Fruit fly (Drosophila melanogaster) whole organism, embryonic: ENCODE results near the gene CG13601.

Source experiments
- ATbp ChIP-seq: fragments of 200-800 bp; sonication (Bioruptor generic); optimal IDR thresholded peaks from 2 replicates; lab custom pipeline; 2017; ENCODE audit warnings: missing biosample characterization, mild to moderate bottlenecking, missing genetic modification characterization, missing genetic modification reagents
- Atf3 ChIP-seq: fragments of 200-800 bp; sonication (Bioruptor generic); optimal IDR thresholded peaks from 3 replicates; lab custom pipeline; 2016; ENCODE audit warnings: missing biosample characterization, missing genetic modification characterization
- CG10267 ChIP-seq: fragments of 200-800 bp; sonication (Bioruptor generic); optimal IDR thresholded peaks from 2 replicates; lab custom pipeline; 2018; ENCODE audit warnings: missing biosample characterization, mild to moderate bottlenecking, missing genetic modification characterization, moderate library complexity
- CG10366 ChIP-seq: fragments of 200-800 bp; sonication (Bioruptor generic); IDR thresholded peaks from 2 replicates; pipeline ENCODE4 v1.3.6; 2022; ENCODE audit warnings: missing biosample characterization, missing genetic modification characterization
- CG11456 ChIP-seq: fragments of 200-800 bp; sonication (Bioruptor generic); IDR thresholded peaks from 3 replicates; pipeline ENCODE4 v1.3.6; 2022; ENCODE audit warnings: missing biosample characterization, missing genetic modification characterization
- CG11696 ChIP-seq: fragments of 200-800 bp; sonication (Bioruptor generic); IDR thresholded peaks from 2 replicates; pipeline ENCODE4 v1.3.6; 2022; ENCODE audit warnings: missing biosample characterization, missing genetic modification characterization
- CG13775 ChIP-seq: fragments of 200-800 bp; sonication (Bioruptor generic); optimal IDR thresholded peaks from 3 replicates; lab custom pipeline; 2017; ENCODE audit warnings: missing biosample characterization, mild to moderate bottlenecking, missing genetic modification characterization
- CG14667 ChIP-seq: fragments of 200-800 bp; sonication (Bioruptor generic); IDR thresholded peaks from 2 replicates; pipeline ENCODE4 v1.3.6; 2022; ENCODE audit warnings: missing biosample characterization, missing genetic modification characterization
- CG15073 ChIP-seq: fragments of 200-800 bp; sonication (Bioruptor generic); optimal IDR thresholded peaks from 2 replicates; lab custom pipeline; 2016; ENCODE audit warnings: missing biosample characterization, missing genetic modification characterization
- CG16863 ChIP-seq: fragments of 200-800 bp; sonication (Bioruptor generic); optimal IDR thresholded peaks from 3 replicates; lab custom pipeline; 2016; ENCODE audit warnings: missing biosample characterization, missing genetic modification characterization
- CG17186 ChIP-seq: fragments of 200-800 bp; sonication (Bioruptor generic); optimal IDR thresholded peaks from 3 replicates; lab custom pipeline; 2017; ENCODE audit warnings: missing biosample characterization, missing genetic modification reagents, missing genetic modification characterization
- CG17829 ChIP-seq: fragments of 200-800 bp; optimal IDR thresholded peaks from 2 replicates; lab custom pipeline; 2019; ENCODE audit warnings: missing biosample characterization, mild to moderate bottlenecking, missing genetic modification characterization, moderate library complexity
- CG18619 ChIP-seq: fragments of 200-800 bp; sonication (Bioruptor generic); optimal IDR thresholded peaks from 3 replicates; lab custom pipeline; 2017; ENCODE audit warnings: missing biosample characterization, mild to moderate bottlenecking, missing genetic modification characterization
- CG18764 ChIP-seq: fragments of 200-800 bp; sonication (Bioruptor generic); optimal IDR thresholded peaks from 3 replicates; lab custom pipeline; 2016; ENCODE audit warnings: missing biosample characterization, missing genetic modification characterization
- CG2712 ChIP-seq: fragments of 200-800 bp; optimal IDR thresholded peaks from 3 replicates; lab custom pipeline; 2019; ENCODE audit warnings: missing biosample characterization, mild to moderate bottlenecking, missing genetic modification characterization, moderate library complexity
- CG2889 ChIP-seq: fragments of 200-800 bp; sonication (Bioruptor generic); IDR thresholded peaks from 3 replicates; pipeline ENCODE4 v1.3.6; 2022; ENCODE audit warnings: missing biosample characterization, missing genetic modification characterization
- CG43689 ChIP-seq: fragments of 200-800 bp; sonication (Bioruptor generic); IDR thresholded peaks from 2 replicates; pipeline ENCODE4 v1.3.6; 2022; ENCODE audit warnings: missing biosample characterization, missing genetic modification characterization
- CG5180 ChIP-seq: fragments of 200-800 bp; sonication (Bioruptor generic); optimal IDR thresholded peaks from 3 replicates; lab custom pipeline; 2017; ENCODE audit warnings: missing biosample characterization, missing genetic modification characterization, mild to moderate bottlenecking, moderate library complexity, missing genetic modification reagents
- CG9215 ChIP-seq: fragments of 200-800 bp; sonication (Bioruptor generic); IDR thresholded peaks from 2 replicates; pipeline ENCODE4 v1.3.6; 2022; ENCODE audit warnings: missing biosample characterization, missing genetic modification characterization
- CG9797 ChIP-seq: fragments of 200-800 bp; sonication (Bioruptor generic); optimal IDR thresholded peaks from 3 replicates; lab custom pipeline; 2018; ENCODE audit warnings: missing biosample characterization, mild to moderate bottlenecking, missing genetic modification characterization
- CrebB ChIP-seq: fragments of 200-800 bp; sonication (Bioruptor generic); optimal IDR thresholded peaks from 3 replicates; lab custom pipeline; 2018; ENCODE audit warnings: missing biosample characterization, mild to moderate bottlenecking, missing genetic modification characterization
- D19B ChIP-seq: fragments of 200-800 bp; sonication (Bioruptor generic); optimal IDR thresholded peaks from 2 replicates; lab custom pipeline; 2017; ENCODE audit warnings: missing biosample characterization, mild to moderate bottlenecking, missing genetic modification characterization
- Dek ChIP-seq: fragments of 200-800 bp; sonication (Bioruptor generic); optimal IDR thresholded peaks from 3 replicates; lab custom pipeline; 2019; ENCODE audit warnings: missing biosample characterization, mild to moderate bottlenecking, missing genetic modification characterization, moderate library complexity
- Doc3 ChIP-seq: fragments of 200-800 bp; sonication (Bioruptor generic); IDR thresholded peaks from 3 replicates; pipeline ENCODE4 v1.3.6; 2022; ENCODE audit warnings: missing biosample characterization, missing genetic modification characterization; ENCODE audit not compliant: partially characterized antibody
- Elba2 ChIP-seq: fragments of 200-800 bp; sonication (Bioruptor generic); optimal IDR thresholded peaks from 3 replicates; lab custom pipeline; 2016; ENCODE audit warnings: missing biosample characterization, missing genetic modification characterization
- Fer2 ChIP-seq: fragments of 200-800 bp; sonication (Bioruptor generic); optimal IDR thresholded peaks from 2 replicates; lab custom pipeline; 2018; ENCODE audit warnings: missing biosample characterization, mild to moderate bottlenecking, missing genetic modification characterization, moderate library complexity
- Hand ChIP-seq: fragments of 200-800 bp; sonication (Bioruptor generic); optimal IDR thresholded peaks from 2 replicates; lab custom pipeline; 2017; ENCODE audit warnings: mild to moderate bottlenecking, missing biosample characterization, missing genetic modification reagents, missing genetic modification characterization
- Hr3 ChIP-seq: fragments of 200-800 bp; sonication (Bioruptor generic); optimal IDR thresholded peaks from 3 replicates; lab custom pipeline; 2016; ENCODE audit warnings: missing biosample characterization, missing genetic modification characterization
- MESR4 ChIP-seq: fragments of 200-800 bp; sonication (Bioruptor generic); optimal IDR thresholded peaks from 2 replicates; lab custom pipeline; 2018; ENCODE audit warnings: missing biosample characterization, mild to moderate bottlenecking, missing genetic modification characterization, moderate library complexity
- Nf-YC ChIP-seq: fragments of 200-800 bp; optimal IDR thresholded peaks from 3 replicates; lab custom pipeline; 2019; ENCODE audit warnings: missing biosample characterization, mild to moderate bottlenecking, missing genetic modification characterization, moderate library complexity
- Ptx1 ChIP-seq: fragments of 200-800 bp; sonication (Bioruptor generic); IDR thresholded peaks from 2 replicates; pipeline ENCODE4 v1.3.6; 2022; ENCODE audit warnings: missing biosample characterization, missing genetic modification characterization
- Rfx ChIP-seq: fragments of 200-800 bp; sonication (Bioruptor generic); IDR thresholded peaks from 2 replicates; pipeline ENCODE4 v1.3.6; 2022; ENCODE audit warnings: missing biosample characterization, missing genetic modification characterization
- Side ChIP-seq: fragments of 200-800 bp; sonication (Bioruptor generic); optimal IDR thresholded peaks from 2 replicates; lab custom pipeline; 2016; ENCODE audit warnings: missing biosample characterization, missing genetic modification characterization
- Sox102F ChIP-seq: fragments of 200-800 bp; sonication (Bioruptor generic); optimal IDR thresholded peaks from 2 replicates; lab custom pipeline; 2018; ENCODE audit warnings: missing biosample characterization, mild to moderate bottlenecking, missing genetic modification characterization, moderate library complexity
- Ssrp ChIP-seq: fragments of 200-800 bp; sonication (Bioruptor generic); optimal IDR thresholded peaks from 2 replicates; lab custom pipeline; 2018; ENCODE audit warnings: missing biosample characterization, mild to moderate bottlenecking, missing genetic modification characterization, moderate library complexity
- Tbp ChIP-seq: fragments of >200 bp; optimal IDR thresholded peaks from 2 replicates; lab custom pipeline; 2018; ENCODE audit warnings: missing biosample characterization, missing genetic modification characterization
- ase ChIP-seq: fragments of 200-800 bp; sonication (Bioruptor generic); IDR thresholded peaks from 3 replicates; pipeline ENCODE4 v1.3.6; 2022; ENCODE audit warnings: missing biosample characterization, missing genetic modification characterization
- croc ChIP-seq: fragments of 200-800 bp; sonication (Bioruptor generic); conservative IDR thresholded peaks from 3 replicates; pipeline ENCODE4 v1.3.6; 2022; ENCODE audit warnings: missing biosample characterization, missing genetic modification characterization
- danr ChIP-seq: fragments of 200-800 bp; sonication (Bioruptor generic); IDR thresholded peaks from 2 replicates; pipeline ENCODE4 v1.3.6; 2022; ENCODE audit warnings: missing biosample characterization, missing genetic modification characterization
- esg ChIP-seq: fragments of 200-800 bp; sonication (Bioruptor generic); conservative IDR thresholded peaks from 2 replicates; pipeline ENCODE4 v1.3.6; 2022; ENCODE audit warnings: missing biosample characterization, missing genetic modification characterization
- h ChIP-seq: fragments of >200 bp; optimal IDR thresholded peaks from 2 replicates; lab custom pipeline; 2017
- kah ChIP-seq: fragments of 200-800 bp; sonication (Bioruptor generic); optimal IDR thresholded peaks from 2 replicates; lab custom pipeline; 2018; ENCODE audit warnings: missing biosample characterization, mild to moderate bottlenecking, missing genetic modification characterization
- maf-S ChIP-seq: fragments of 200-800 bp; sonication (Bioruptor generic); optimal IDR thresholded peaks from 2 replicates; lab custom pipeline; 2016; ENCODE audit warnings: missing biosample characterization, missing genetic modification characterization
- mam ChIP-seq: fragments of 200-800 bp; sonication (Bioruptor generic); optimal IDR thresholded peaks from 3 replicates; lab custom pipeline; 2016; ENCODE audit warnings: missing biosample characterization, missing genetic modification characterization
- sd ChIP-seq: fragments of 200-800 bp; sonication (Bioruptor generic); optimal IDR thresholded peaks from 3 replicates; lab custom pipeline; 2018; ENCODE audit warnings: missing biosample characterization, mild to moderate bottlenecking, missing genetic modification characterization, moderate library complexity
- slp2 ChIP-seq: fragments of 200-800 bp; sonication (Bioruptor generic); optimal IDR thresholded peaks from 2 replicates; lab custom pipeline; 2016; ENCODE audit warnings: missing biosample characterization, missing genetic modification characterization
- tap ChIP-seq: fragments of 200-800 bp; optimal IDR thresholded peaks from 3 replicates; lab custom pipeline; 2019; ENCODE audit warnings: missing biosample characterization, mild to moderate bottlenecking, missing genetic modification characterization, moderate library complexity
- tin ChIP-seq: fragments of 200-800 bp; sonication (Bioruptor generic); optimal IDR thresholded peaks from 3 replicates; lab custom pipeline; 2016; ENCODE audit warnings: missing biosample characterization, missing genetic modification characterization
- ttk ChIP-seq: fragments of 200-800 bp; sonication (Bioruptor generic); IDR thresholded peaks from 2 replicates; pipeline ENCODE4 v2.1.2; 2022; ENCODE audit warnings: missing biosample characterization, missing genetic modification characterization
- twi ChIP-seq: fragments of 200-800 bp; optimal IDR thresholded peaks from 2 replicates; lab custom pipeline; 2019; ENCODE audit warnings: missing biosample characterization, mild to moderate bottlenecking, missing genetic modification characterization, moderate library complexity
- unpg ChIP-seq: fragments of 200-800 bp; sonication (Bioruptor generic); optimal IDR thresholded peaks from 3 replicates; lab custom pipeline; 2018; ENCODE audit warnings: missing biosample characterization, mild to moderate bottlenecking, missing genetic modification characterization, moderate library complexity
- wek ChIP-seq: fragments of 200-800 bp; sonication (Bioruptor generic); optimal IDR thresholded peaks from 3 replicates; lab custom pipeline; 2018; ENCODE audit warnings: missing biosample characterization, mild to moderate bottlenecking, missing genetic modification characterization, moderate library complexity

CG13601 gene

dm6 chr3R:23969449-23969848 lies 42.0 kb upstream of the CG13601 start (continued):
- TF ChIP-seq tin (peak; percentile 13), Hand (GFP tag; lab: Kevin White, UChicago) (no peak), CG43689 (GFP tag; lab: Robert Waterston, UW) (no peak), CG18619 (GFP tag; lab: Kevin White, UChicago) (peak; percentile 31), CG17186 (no peak), h (lab: Kevin White, UChicago) (no peak), CG2712 (tag; lab: Kevin White, UChicago) (peak; percentile 62), Side (no peak), Nf-YC (tag; lab: Kevin White, UChicago) (peak; percentile 62), CG9797 (no peak), CG10267 (peak; percentile 21), Ssrp (peak; percentile 51), D19B (no peak), CG2889 (GFP tag; lab: Robert Waterston, UW) (0 out of 3 replicates have a peak, but pooled peaks have one; percentile 51), Rfx (GFP tag; lab: Robert Waterston, UW) (peak; percentile 48), CG17829 (tag; lab: Kevin White, UChicago) (peak; percentile 52), ATbp (GFP tag; lab: Kevin White, UChicago) (peak; percentile 56), Sox102F (GFP tag; lab: Kevin White, UChicago) (peak; percentile 69), CrebB (no peak), CG11456 (GFP tag; lab: Robert Waterston, UW) (0 out of 3 replicates have a peak, but pooled peaks have one; percentile 34), croc (GFP tag; lab: Robert Waterston, UW) (no peak; the same call in 2 of the 3 replicates), Doc3 (GFP tag; lab: Robert Waterston, UW) (no peak), CG10366 (GFP tag; lab: Robert Waterston, UW) (peak; percentile 53), kah (GFP tag; lab: Kevin White, UChicago) (no peak), maf-S (GFP tag; lab: Kevin White, UChicago) (no peak), twi (no peak), Atf3 (GFP tag; lab: Kevin White, UChicago) (no peak), wek (GFP tag; lab: Kevin White, UChicago) (no peak), MESR4 (no peak), CG13775 (GFP tag; lab: Kevin White, UChicago) (no peak), Elba2 (GFP tag; lab: Kevin White, UChicago) (no peak), mam (GFP tag; lab: Kevin White, UChicago) (no peak), Ptx1 (peak; percentile 79), CG16863 (GFP tag; lab: Kevin White, UChicago) (no peak), ase (peak; percentile 58; the same call in 1 of the 3 replicates), CG14667 (GFP tag; lab: Robert Waterston, UW) (0 out of 2 replicates have a peak, but pooled peaks have one; percentile 45), CG15073 (GFP tag; lab: Kevin White, UChicago) (no peak), Hr3 (GFP tag; lab: Kevin White, UChicago) (peak; percentile 33), slp2 (GFP tag; lab: Kevin White, UChicago) (no peak), unpg (GFP tag; lab: Kevin White, UChicago) (peak; percentile 61), CG9215 (GFP tag; lab: Robert Waterston, UW) (0 out of 2 replicates have a peak, but pooled peaks have one; percentile 27), tap (peak; percentile 57), Fer2 (tag; lab: Kevin White, UChicago) (peak; percentile 46), CG11696 (GFP tag; lab: Robert Waterston, UW) (no peak), sd (tag; lab: Kevin White, UChicago) (peak; percentile 36), esg (GFP tag; lab: Robert Waterston, UW) (peak; percentile 31; the same call in 1 of the 2 replicates), CG5180 (GFP tag; lab: Kevin White, UChicago) (peak; percentile 19), Tbp (no peak), Dek (peak; percentile 29), CG18764 (GFP tag; lab: Kevin White, UChicago) (no peak), danr (no peak), ttk (0 out of 2 replicates have a peak, but pooled peaks have one; percentile 8)
